Worm (Caenorhabditis elegans) whole organism, L3 larva: ENCODE measurements around the gene R03H10.11.

Source experiments
- R02D3.7 ChIP-seq: fragments of 150-350 bp; optimal IDR thresholded peaks from 2 replicates; lab custom pipeline; 2014; ENCODE audit warnings: missing biosample characterization, missing genetic modification characterization
- ZK546.5 ChIP-seq: sonication (generic microtip); optimal IDR thresholded peaks from 2 replicates; lab custom pipeline; 2017; ENCODE audit warnings: missing biosample characterization, missing genetic modification characterization
- aly-2 ChIP-seq: fragments of 150-350 bp; optimal IDR thresholded peaks from 2 replicates; lab custom pipeline; 2014; ENCODE audit warnings: missing biosample characterization, missing genetic modification characterization
- ama-1 ChIP-seq: fragments of 150-350 bp; optimal IDR thresholded peaks from 2 replicates; lab custom pipeline; 2018
- ceh-16 ChIP-seq: sonication (generic microtip); optimal IDR thresholded peaks from 2 replicates; lab custom pipeline; 2017; ENCODE audit warnings: missing biosample characterization, missing genetic modification characterization
- ceh-28 ChIP-seq: fragments of 150-350 bp; optimal IDR thresholded peaks from 2 replicates; lab custom pipeline; 2014; ENCODE audit warnings: missing biosample characterization, missing genetic modification reagents, missing genetic modification characterization
- ceh-82 ChIP-seq: fragments of 150-350 bp; optimal IDR thresholded peaks from 2 replicates; lab custom pipeline; 2014; ENCODE audit warnings: missing biosample characterization, missing genetic modification characterization
- ceh-9 ChIP-seq: sonication (generic microtip); optimal IDR thresholded peaks from 2 replicates; lab custom pipeline; 2018; ENCODE audit warnings: missing biosample characterization, missing genetic modification characterization
- daf-12 ChIP-seq: fragments of 150-350 bp; optimal IDR thresholded peaks from 2 replicates; lab custom pipeline; 2014; ENCODE audit warnings: missing biosample characterization, missing genetic modification reagents, missing genetic modification characterization
- egl-27 ChIP-seq: sonication (generic microtip); optimal IDR thresholded peaks from 4 replicates; lab custom pipeline; 2017; ENCODE audit warnings: missing biosample characterization, missing genetic modification reagents, missing genetic modification characterization
- egl-5 ChIP-seq: fragments of 150-350 bp; optimal IDR thresholded peaks from 2 replicates; lab custom pipeline; 2017; ENCODE audit warnings: missing biosample characterization, missing genetic modification reagents, missing genetic modification characterization, inconsistent platforms
- elt-1 ChIP-seq: fragments of 150-350 bp; optimal IDR thresholded peaks from 2 replicates; lab custom pipeline; 2014; ENCODE audit warnings: missing biosample characterization, missing genetic modification characterization
- elt-2 ChIP-seq: sonication (generic microtip); optimal IDR thresholded peaks from 2 replicates; lab custom pipeline; 2016; ENCODE audit warnings: missing genetic modification reagents, mild to moderate bottlenecking, missing genetic modification characterization, missing compliant biosample characterization
- eor-1 ChIP-seq, 2 experiments: fragments of 150-350 bp; optimal IDR thresholded peaks; 2 replicates each; lab custom pipeline; 2014 to 2018; ENCODE audit warnings: missing biosample characterization in 2 of 2, missing genetic modification characterization in 2 of 2
- fkh-2 ChIP-seq: fragments of 150-350 bp; optimal IDR thresholded peaks from 2 replicates; lab custom pipeline; 2014; ENCODE audit warnings: missing biosample characterization, missing genetic modification reagents, missing genetic modification characterization
- hmg-11 ChIP-seq: sonication (generic microtip); optimal IDR thresholded peaks from 2 replicates; lab custom pipeline; 2016; ENCODE audit warnings: missing genetic modification characterization, missing compliant biosample characterization
- lsy-12 ChIP-seq: sonication (generic microtip); optimal IDR thresholded peaks from 2 replicates; lab custom pipeline; 2016; ENCODE audit warnings: mild to moderate bottlenecking, missing genetic modification characterization, missing compliant biosample characterization
- mml-1 ChIP-seq: fragments of 150-350 bp; sonication (generic microtip); optimal IDR thresholded peaks from 3 replicates; lab custom pipeline; 2014; ENCODE audit warnings: missing biosample characterization, missing genetic modification characterization
- nhr-11 ChIP-seq: fragments of 150-350 bp; optimal IDR thresholded peaks from 2 replicates; lab custom pipeline; 2014; ENCODE audit warnings: missing biosample characterization, missing genetic modification characterization
- nhr-12 ChIP-seq: fragments of 150-350 bp; optimal IDR thresholded peaks from 2 replicates; lab custom pipeline; 2014; ENCODE audit warnings: missing biosample characterization, missing genetic modification characterization
- nhr-23 ChIP-seq: fragments of 150-350 bp; optimal IDR thresholded peaks from 2 replicates; lab custom pipeline; 2014; ENCODE audit warnings: missing biosample characterization, missing genetic modification reagents, missing genetic modification characterization
- nhr-237 ChIP-seq: fragments of 150-350 bp; optimal IDR thresholded peaks from 2 replicates; lab custom pipeline; 2014; ENCODE audit warnings: missing biosample characterization, missing genetic modification characterization
- nhr-25 ChIP-seq: sonication (generic microtip); optimal IDR thresholded peaks from 2 replicates; lab custom pipeline; 2017; ENCODE audit warnings: missing biosample characterization, missing genetic modification characterization
- nhr-28 ChIP-seq: fragments of 150-350 bp; optimal IDR thresholded peaks from 2 replicates; lab custom pipeline; 2014; ENCODE audit warnings: missing biosample characterization, missing genetic modification characterization
- nhr-76 ChIP-seq: fragments of 150-350 bp; sonication (generic microtip); optimal IDR thresholded peaks from 5 replicates; lab custom pipeline; 2014; ENCODE audit warnings: missing biosample characterization, missing genetic modification characterization
- nhr-77 ChIP-seq: fragments of 150-350 bp; optimal IDR thresholded peaks from 2 replicates; lab custom pipeline; 2014; ENCODE audit warnings: missing biosample characterization, missing genetic modification characterization
- pha-4 ChIP-seq: fragments of 150-350 bp; optimal IDR thresholded peaks from 2 replicates; lab custom pipeline; 2014; ENCODE audit warnings: missing biosample characterization, missing genetic modification reagents, missing genetic modification characterization
- pqm-1 ChIP-seq: fragments of 150-350 bp; optimal IDR thresholded peaks from 2 replicates; lab custom pipeline; 2017; ENCODE audit warnings: missing biosample characterization, missing genetic modification characterization, inconsistent platforms
- sea-2 ChIP-seq: fragments of 150-350 bp; sonication (generic microtip); optimal IDR thresholded peaks from 4 replicates; lab custom pipeline; 2014; ENCODE audit warnings: missing biosample characterization, missing genetic modification reagents, missing genetic modification characterization
- skn-1 ChIP-seq: fragments of 150-350 bp; optimal IDR thresholded peaks from 2 replicates; lab custom pipeline; 2014; ENCODE audit warnings: missing biosample characterization, missing genetic modification characterization
- tbx-2 ChIP-seq: sonication (generic microtip); optimal IDR thresholded peaks from 2 replicates; lab custom pipeline; 2016; ENCODE audit warnings: mild to moderate bottlenecking, missing genetic modification characterization, missing compliant biosample characterization
- unc-39 ChIP-seq: sonication (generic microtip); optimal IDR thresholded peaks from 4 replicates; lab custom pipeline; 2017; ENCODE audit warnings: missing biosample characterization, missing genetic modification characterization
- unc-62 ChIP-seq: fragments of 150-350 bp; sonication (generic microtip); optimal IDR thresholded peaks from 4 replicates; lab custom pipeline; 2014; ENCODE audit warnings: missing biosample characterization, missing genetic modification reagents, missing genetic modification characterization
- ztf-4 ChIP-seq: fragments of 150-350 bp; optimal IDR thresholded peaks from 2 replicates; lab custom pipeline; 2014; ENCODE audit warnings: missing biosample characterization, missing genetic modification characterization

Gene R03H10.11

DNA sequence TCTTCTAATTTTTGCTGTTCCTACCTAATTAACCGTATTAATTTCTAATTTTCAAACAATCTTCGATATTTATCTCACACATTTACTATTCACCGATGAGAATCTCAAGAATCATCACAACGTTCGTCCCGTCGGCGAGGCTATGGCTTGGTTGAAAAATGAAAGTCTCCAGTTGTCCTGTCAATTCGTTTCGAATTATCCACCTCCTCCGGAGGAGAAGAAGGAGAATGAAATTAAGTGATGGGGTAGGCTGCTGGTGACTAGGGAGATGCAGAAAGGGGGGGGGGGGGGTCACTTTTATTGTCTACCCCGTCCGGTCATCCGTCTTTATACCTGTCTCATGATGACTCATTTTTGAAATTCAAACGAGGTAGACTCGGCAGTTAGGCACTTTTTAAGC is 29.6 kb upstream of the R03H10.11 start:
- TF ChIP-seq eor-1 (tag; optimal IDR thresholded peaks at IDR 0.05; lab: Kevin White, UChicago) (no peak), sea-2 (GFP tag; lab: Kevin White, UChicago) (no peak), ZK546.5 (tag; lab: Kevin White, UChicago) (no peak), egl-27 (no peak), lsy-12 (tag; lab: Kevin White, UChicago) (no peak), tbx-2 (tag; lab: Kevin White, UChicago) (no peak)

ce11 chrII:4155112-4155823 is 27.2 kb upstream of the R03H10.11 start, which contains the start of gene R03H10.2:
TSS of gene R03H10.2 (plus strand) at chrII:4155773.
- no peak for TF ChIP-seq nhr-237 (tag; lab: Kevin White, UChicago)
- no peak for TF ChIP-seq ZK546.5 (tag; lab: Kevin White, UChicago)
- TF ChIP-seq skn-1 (tag; lab: Kevin White, UChicago) = no peak
- TF ChIP-seq egl-27 = no peak
- no peak for TF ChIP-seq hmg-11 (tag; lab: Kevin White, UChicago)

DNA sequence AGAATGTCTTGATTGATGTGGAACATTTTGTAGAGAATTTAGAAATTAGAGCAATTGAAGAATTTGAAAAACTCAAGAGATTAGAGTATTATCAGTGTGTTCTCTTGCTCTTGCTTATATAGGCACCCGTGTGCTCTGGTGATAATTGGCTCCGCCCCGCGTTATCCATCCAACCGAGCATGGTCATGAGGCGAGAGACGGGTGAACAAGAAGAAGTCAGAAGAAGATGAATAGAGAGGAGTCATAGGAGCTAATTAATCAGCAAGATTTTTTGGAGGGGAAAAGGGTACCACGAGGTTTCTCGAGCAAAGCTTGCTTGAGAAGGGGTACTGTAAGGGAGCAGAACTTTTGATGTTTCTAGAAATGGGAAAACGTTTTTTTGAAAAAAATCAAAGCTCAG is 24.6 kb upstream of the R03H10.11 start:
- TF ChIP-seq ztf-4 (tag; lab: Kevin White, UChicago) (no peak), pqm-1 (tag; lab: Kevin White, UChicago) (no peak), pha-4 (tag; lab: Kevin White, UChicago) (no peak), ama-1 (lab: Kevin White, UChicago) (no peak), tbx-2 (tag; lab: Kevin White, UChicago) (no peak), unc-39 (tag; lab: Kevin White, UChicago) (no peak), eor-1 (tag; optimal IDR thresholded peaks at IDR 0.05; lab: Kevin White, UChicago) (no peak), unc-62 (no peak)

ce11 chrII:4159570-4159969 is 22.9 kb upstream of the R03H10.11 start:
- no peak for TF ChIP-seq nhr-25 (tag; lab: Kevin White, UChicago)
- TF ChIP-seq pha-4 (tag; lab: Kevin White, UChicago) = no peak
- TF ChIP-seq ceh-16 = no peak
- TF ChIP-seq sea-2 (GFP tag; lab: Kevin White, UChicago) = no peak
- no peak for TF ChIP-seq nhr-76
- no peak for TF ChIP-seq nhr-11
- TF ChIP-seq ZK546.5 (tag; lab: Kevin White, UChicago) = no peak
- no peak for TF ChIP-seq elt-2
- no peak for TF ChIP-seq ceh-9 (tag; lab: Kevin White, UChicago)
- no peak for TF ChIP-seq nhr-28
- no peak for TF ChIP-seq elt-1 (tag; lab: Kevin White, UChicago)
- no peak for TF ChIP-seq lsy-12 (tag; lab: Kevin White, UChicago)
- no peak for TF ChIP-seq ceh-28 (tag; lab: Kevin White, UChicago)
- TF ChIP-seq mml-1 (tag; lab: Kevin White, UChicago) = no peak
- no peak for TF ChIP-seq eor-1 (tag; optimal IDR thresholded peaks at IDR 0.05; lab: Kevin White, UChicago)
- no peak for TF ChIP-seq fkh-2 (tag; lab: Kevin White, UChicago)
- TF ChIP-seq nhr-237 (tag; lab: Kevin White, UChicago) = no peak

DNA sequence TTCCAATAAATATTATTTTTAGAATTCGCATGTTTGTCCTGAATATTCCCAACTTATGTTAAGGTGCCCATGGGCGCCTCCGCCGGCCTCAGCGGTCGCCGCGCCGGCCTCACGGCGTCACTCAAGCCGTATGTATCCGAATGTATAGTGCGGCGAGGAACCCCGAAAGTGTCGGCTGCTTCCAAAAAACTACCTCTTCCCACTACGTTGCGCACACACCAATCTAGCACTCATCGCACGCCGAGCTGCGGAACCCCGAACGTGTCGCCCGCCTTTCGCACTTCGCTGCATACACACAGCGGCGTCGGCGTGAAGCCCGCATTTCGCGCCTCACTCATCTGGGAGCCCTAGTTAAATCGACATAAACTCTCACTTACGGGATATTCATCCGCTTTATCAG is 14.6 kb upstream of the R03H10.11 start:
- no peak for TF ChIP-seq nhr-23 (tag; lab: Kevin White, UChicago)
- TF ChIP-seq ama-1 (lab: Kevin White, UChicago) = no peak
- TF ChIP-seq pha-4 (tag; lab: Kevin White, UChicago) = no peak
- TF ChIP-seq egl-5 (tag; lab: Kevin White, UChicago) = no peak
- TF ChIP-seq ceh-16 = no peak
- no peak for TF ChIP-seq hmg-11 (tag; lab: Kevin White, UChicago)
- no peak for TF ChIP-seq ztf-4 (tag; lab: Kevin White, UChicago)
- no peak for TF ChIP-seq nhr-11
- TF ChIP-seq ceh-82 = no peak
- TF ChIP-seq sea-2 (GFP tag; lab: Kevin White, UChicago) = no peak
- TF ChIP-seq pqm-1 (tag; lab: Kevin White, UChicago) = no peak
- no peak for TF ChIP-seq nhr-77 (tag; lab: Kevin White, UChicago)
- TF ChIP-seq egl-27 = no peak
- TF ChIP-seq ZK546.5 (tag; lab: Kevin White, UChicago) = no peak
- TF ChIP-seq aly-2 (tag; lab: Kevin White, UChicago) = no peak
- no peak for TF ChIP-seq nhr-12 (tag; lab: Kevin White, UChicago)
- no peak for TF ChIP-seq daf-12 (tag; lab: Kevin White, UChicago)
- no peak for TF ChIP-seq mml-1 (tag; lab: Kevin White, UChicago)
- no peak for TF ChIP-seq R02D3.7 (tag; lab: Kevin White, UChicago)
